Worm (Caenorhabditis elegans): ENCODE measurements around the gene dmsr-5.
"Not testable (repeated sequence)": the region's sequence is repeated elsewhere in the genome, so short reads cannot be mapped to it uniquely, and the experiment has no call there.

dmsr-5 gene

ce11 chrIII:11029337-11029736 is 34.3 kb upstream of the dmsr-5 start, which contains the start of gene Y48A6B.8:
Gene Y48A6B.8 (minus strand): TSS chrIII:11029437.
- TF ChIP-seq snpc-1.1 (tag; optimal IDR thresholded peaks at IDR 0.05; ENCODE audit: insufficient read depth); zim-3 (tag; optimal IDR thresholded peaks at IDR 0.05); attf-6 (GFP tag; IDR thresholded peaks at IDR 0.05): not testable (repeated sequence)

ce11 chrIII:11026516-11027048 is 31.5 kb upstream of the dmsr-5 start, which contains the start of gene Y48A6B.7:
Gene Y48A6B.7 (minus strand): TSS chrIII:11026566.
- TF ChIP-seq tlf-1 (GFP tag; optimal IDR thresholded peaks at IDR 0.05) (no peak), hmg-1.2 (GFP tag; IDR thresholded peaks at IDR 0.05) (no peak), atf-7 (tag; optimal IDR thresholded peaks at IDR 0.05) (peak; percentile 55), T07F8.4 (tag; optimal IDR thresholded peaks at IDR 0.05) (no peak), F55B11.4 (tag; optimal IDR thresholded peaks at IDR 0.05; ENCODE audit: borderline replicate concordance, insufficient read depth) (no peak), mel-28 (tag; optimal IDR thresholded peaks at IDR 0.05; ENCODE audit: borderline replicate concordance) (no peak), cebp-1 (GFP tag; IDR thresholded peaks at IDR 0.05) (no peak), cebp-1 (tag; optimal IDR thresholded peaks at IDR 0.05) (no peak), B0035.1 (tag; optimal IDR thresholded peaks at IDR 0.05) (no peak), nfyb-1 (GFP tag; IDR thresholded peaks at IDR 0.05) (peak; percentile 65; the same call in 1 of the 2 replicates), egrh-3 (GFP tag; IDR thresholded peaks at IDR 0.05) (no peak), T26A5.8 (tag; optimal IDR thresholded peaks at IDR 0.05) (no peak), F49E8.2 (tag; optimal IDR thresholded peaks at IDR 0.05; ENCODE audit: insufficient read depth) (no peak), pha-4 (tag; optimal IDR thresholded peaks at IDR 0.05) (peak; percentile 63), lin-40 (tag; optimal IDR thresholded peaks at IDR 0.05) (peak; percentile 18), C06A6.2 (GFP tag; conservative IDR thresholded peaks at IDR 0.05) (no peak), mcd-1 (GFP tag; IDR thresholded peaks at IDR 0.05) (0 out of 2 replicates have a peak, but pooled peaks have one; percentile 41), Y67H2A.10 (GFP tag; conservative IDR thresholded peaks at IDR 0.05) (no peak), hlh-26 (GFP tag; conservative IDR thresholded peaks at IDR 0.05) (no peak), unc-62 (GFP tag; optimal IDR thresholded peaks at IDR 0.05) (no peak), lsy-27 (tag; optimal IDR thresholded peaks at IDR 0.05; ENCODE audit: borderline replicate concordance, insufficient read depth) (no peak), nhr-80 (tag; optimal IDR thresholded peaks at IDR 0.05) (peak; percentile 98), attf-5 (GFP tag; optimal IDR thresholded peaks at IDR 0.05) (no peak), dpff-1 (tag; optimal IDR thresholded peaks at IDR 0.05) (no peak), cebp-2 (GFP tag; IDR thresholded peaks at IDR 0.05) (no peak), die-1 (tag; optimal IDR thresholded peaks at IDR 0.05) (no peak), Y56A3A.18 (GFP tag; IDR thresholded peaks at IDR 0.05) (peak; percentile 20; the same call in 1 of the 2 replicates), madf-8 (GFP tag; conservative IDR thresholded peaks at IDR 0.05) (no peak), sptf-2 (GFP tag; optimal IDR thresholded peaks at IDR 0.05) (no peak), K12H6.12 (tag; optimal IDR thresholded peaks at IDR 0.05) (no peak), aptf-2 (GFP tag; conservative IDR thresholded peaks at IDR 0.05) (no peak), him-1 (tag; optimal IDR thresholded peaks at IDR 0.05) (no peak), egl-44 (GFP tag; IDR thresholded peaks at IDR 0.05) (no peak), ceh-79 (tag; optimal IDR thresholded peaks at IDR 0.05) (no peak), F23B12.7 (tag; optimal IDR thresholded peaks at IDR 0.05; ENCODE audit: insufficient read depth) (no peak), rpc-1 (optimal IDR thresholded peaks at IDR 0.05) (no peak), rpc-1 (tag; optimal IDR thresholded peaks at IDR 0.05) (no peak), ccch-3 (GFP tag; optimal IDR thresholded peaks at IDR 0.05) (no peak), bed-1 (GFP tag; IDR thresholded peaks at IDR 0.05) (no peak), attf-3 (GFP tag; conservative IDR thresholded peaks at IDR 0.05) (no peak), F52B5.7 (tag; optimal IDR thresholded peaks at IDR 0.05) (no peak), bed-2 (GFP tag; IDR thresholded peaks at IDR 0.05) (no peak), ztf-3 (GFP tag; optimal IDR thresholded peaks at IDR 0.05) (no peak), lin-26 (GFP tag; IDR thresholded peaks at IDR 0.05) (no peak)

Data from whole organism, young adult.